Fruit fly (Drosophila melanogaster) Kc167 (cell line): ENCODE measurements around the gene Sfp65A.

Experiments
- Myc ChIP-seq: fragments of >200 bp; optimal IDR thresholded peaks from 2 replicates; lab custom pipeline; 2017; ENCODE audit warnings: missing external identifiers
- Sin3A ChIP-seq: fragments of >200 bp; optimal IDR thresholded peaks from 2 replicates; lab custom pipeline; 2018; ENCODE audit warnings: missing external identifiers
- h ChIP-seq: fragments of >200 bp; optimal IDR thresholded peaks from 3 replicates; lab custom pipeline; 2018; ENCODE audit warnings: missing external identifiers
- insv ChIP-seq: fragments of >200 bp; optimal IDR thresholded peaks from 3 replicates; lab custom pipeline; 2018; ENCODE audit warnings: missing external identifiers
- psq ChIP-seq: fragments of >200 bp; optimal IDR thresholded peaks from 2 replicates; lab custom pipeline; 2017; ENCODE audit warnings: missing external identifiers
- ttk ChIP-seq: sonication (Bioruptor generic); optimal IDR thresholded peaks from 2 replicates; lab custom pipeline; 2017; ENCODE audit warnings: missing external identifiers

The Sfp65A gene

dm6 chr3L:6349976-6350375 is at the start of gene Sfp65A:
Sfp65A (plus strand) TSS chr3L:6350276.
- no peak for TF ChIP-seq ttk (lab: Kevin White, UChicago)
- no peak for TF ChIP-seq Sin3A (lab: Kevin White, UChicago)
- no peak for TF ChIP-seq Myc (lab: Kevin White, UChicago)
- no peak for TF ChIP-seq h (lab: Kevin White, UChicago)
- TF ChIP-seq insv: no peak
- no peak for TF ChIP-seq psq

- TF ChIP-seq h (lab: Kevin White, UChicago): no peak
- no peak for TF ChIP-seq ttk (lab: Kevin White, UChicago)
- no peak for TF ChIP-seq Myc (lab: Kevin White, UChicago)
- no peak for TF ChIP-seq Sin3A (lab: Kevin White, UChicago)
- TF ChIP-seq insv: no peak
- no peak for TF ChIP-seq psq
Measured at dm6 chr3L:6302500-6302899, 47.6 kb upstream of the Sfp65A start.

dm6 chr3L:6304859-6305258 is 45.2 kb upstream of the Sfp65A start:
- no peak for TF ChIP-seq Sin3A (lab: Kevin White, UChicago)
- no peak for TF ChIP-seq insv
- TF ChIP-seq h (lab: Kevin White, UChicago): no peak
- no peak for TF ChIP-seq psq
- no peak for TF ChIP-seq Myc (lab: Kevin White, UChicago)
- no peak for TF ChIP-seq ttk (lab: Kevin White, UChicago)

- TF ChIP-seq Myc (lab: Kevin White, UChicago) (no peak), psq (no peak), Sin3A (lab: Kevin White, UChicago) (no peak), insv (no peak), ttk (lab: Kevin White, UChicago) (no peak), h (lab: Kevin White, UChicago) (no peak)
Measured at dm6 chr3L:6307298-6307697, 42.8 kb upstream of the Sfp65A start.

- TF ChIP-seq insv (no peak), Sin3A (lab: Kevin White, UChicago) (no peak), ttk (lab: Kevin White, UChicago) (no peak), Myc (lab: Kevin White, UChicago) (no peak), h (lab: Kevin White, UChicago) (no peak)
Measured at dm6 chr3L:6308596-6308995, 41.5 kb upstream of the Sfp65A start.

- TF ChIP-seq Sin3A (lab: Kevin White, UChicago) (no peak), insv (no peak), h (lab: Kevin White, UChicago) (no peak), Myc (lab: Kevin White, UChicago) (no peak), psq (no peak), ttk (lab: Kevin White, UChicago) (no peak)
Measured at dm6 chr3L:6309726-6310125, 40.4 kb upstream of the Sfp65A start.

dm6 chr3L:6310489-6310888 is 39.6 kb upstream of the Sfp65A start:
- TF ChIP-seq insv (no peak), psq (no peak), ttk (lab: Kevin White, UChicago) (no peak), Sin3A (lab: Kevin White, UChicago) (no peak), Myc (lab: Kevin White, UChicago) (no peak), h (lab: Kevin White, UChicago) (no peak)

- TF ChIP-seq Myc (lab: Kevin White, UChicago) (no peak), psq (no peak), ttk (lab: Kevin White, UChicago) (no peak), insv (no peak), h (lab: Kevin White, UChicago) (no peak), Sin3A (lab: Kevin White, UChicago) (no peak)
Measured at dm6 chr3L:6312029-6312623, 38.0 kb upstream of the Sfp65A start.

- TF ChIP-seq Myc (lab: Kevin White, UChicago) (no peak), insv (no peak), psq (no peak), h (lab: Kevin White, UChicago) (no peak), ttk (lab: Kevin White, UChicago) (no peak), Sin3A (lab: Kevin White, UChicago) (no peak)
Measured at dm6 chr3L:6315693-6316092, 34.4 kb upstream of the Sfp65A start.

dm6 chr3L:6317494-6317893 is 32.6 kb upstream of the Sfp65A start:
- TF ChIP-seq Sin3A (lab: Kevin White, UChicago) (no peak), h (lab: Kevin White, UChicago) (no peak), Myc (lab: Kevin White, UChicago) (no peak), psq (no peak), ttk (lab: Kevin White, UChicago) (no peak)

dm6 chr3L:6320311-6320710 is 29.8 kb upstream of the Sfp65A start, which contains the start of gene Or65a:
Or65a (plus strand) TSS chr3L:6320611.
- TF ChIP-seq Myc (lab: Kevin White, UChicago) (no peak), psq (no peak), insv (no peak), h (lab: Kevin White, UChicago) (no peak), Sin3A (lab: Kevin White, UChicago) (no peak), ttk (lab: Kevin White, UChicago) (no peak)

dm6 chr3L:6322680-6323079 is 27.4 kb upstream of the Sfp65A start:
- TF ChIP-seq insv (no peak), ttk (lab: Kevin White, UChicago) (no peak)

- no peak for TF ChIP-seq psq
- no peak for TF ChIP-seq Sin3A (lab: Kevin White, UChicago)
- TF ChIP-seq h (lab: Kevin White, UChicago): no peak
- no peak for TF ChIP-seq insv
- no peak for TF ChIP-seq ttk (lab: Kevin White, UChicago)
- TF ChIP-seq Myc (lab: Kevin White, UChicago): no peak
Measured at dm6 chr3L:6325312-6325711, 24.8 kb upstream of the Sfp65A start, which contains the start of gene Or65b. Or65b (plus strand) TSS chr3L:6325612.
